Fruit fly (Drosophila melanogaster): Measurements from ENCODE around the gene Sod1.

The Sod1 gene

dm6 chr3L:11097982-11098663, 15.4 kb downstream of the Sod1 start, which contains the start of the genes Irbp18 and APP-BP1 (continued):
- TF ChIP-seq caup (GFP tag; optimal IDR thresholded peaks at IDR 0.05; ENCODE audit: severe bottlenecking) (peak; percentile 95), inv (GFP tag; IDR thresholded peaks at IDR 0.05; ENCODE audit: partially characterized antibody) (no peak), ttk (GFP tag; IDR thresholded peaks at IDR 0.05) (peak; percentile 75), sna (GFP tag; IDR thresholded peaks at IDR 0.05; ENCODE audit: partially characterized antibody) (no peak), Mes4 (GFP tag; optimal IDR thresholded peaks at IDR 0.05) (peak; percentile 90), CG10431 (GFP tag; optimal IDR thresholded peaks at IDR 0.05) (peak; percentile 78), ap (GFP tag; IDR thresholded peaks at IDR 0.05) (peak; percentile 67), CG12236 (GFP tag; optimal IDR thresholded peaks at IDR 0.05) (peak; percentile 90), nom (GFP tag; optimal IDR thresholded peaks at IDR 0.05) (peak; percentile 76), Pdp1 (GFP tag; optimal IDR thresholded peaks at IDR 0.05) (peak; percentile 92 to 96), gfzf (GFP tag; optimal IDR thresholded peaks at IDR 0.05) (peak; percentile 23), NC2β (GFP tag; optimal IDR thresholded peaks at IDR 0.05) (peak; percentile 93), E2f2 (GFP tag; IDR thresholded peaks at IDR 0.05) (peak; percentile 63), Hey (tag; optimal IDR thresholded peaks at IDR 0.05) (peak; percentile 69), Awh (GFP tag; IDR thresholded peaks at IDR 0.05) (peak; percentile 73; the same call in 1 of the 2 replicates), kni (GFP tag; optimal IDR thresholded peaks at IDR 0.05) (peak; percentile 78), da (GFP tag; optimal IDR thresholded peaks at IDR 0.05) (peak; percentile 93), Tbp (GFP tag; optimal IDR thresholded peaks at IDR 0.05) (no peak), B-H1 (GFP tag; IDR thresholded peaks at IDR 0.05) (peak; percentile 81), CG11723 (GFP tag; optimal IDR thresholded peaks at IDR 0.05) (peak; percentile 88), wek (GFP tag; optimal IDR thresholded peaks at IDR 0.05) (peak; percentile 70), lov (optimal IDR thresholded peaks at IDR 0.05) (no peak), lov (GFP tag; IDR thresholded peaks at IDR 0.05) (peak; percentile 49; the same call in 1 of the 3 replicates), insv (GFP tag; optimal IDR thresholded peaks at IDR 0.05) (peak in 1 of 2 experiments; percentile 74), gcm2 (GFP tag; optimal IDR thresholded peaks at IDR 0.05) (peak; percentile 86), CG1529 (GFP tag; optimal IDR thresholded peaks at IDR 0.05) (peak; percentile 86), CG4820 (GFP tag; optimal IDR thresholded peaks at IDR 0.05) (peak; percentile 93), shn (GFP tag; optimal IDR thresholded peaks at IDR 0.05) (peak; percentile 90), CG7987 (GFP tag; optimal IDR thresholded peaks at IDR 0.05) (peak; percentile 85), cad (GFP tag; optimal IDR thresholded peaks at IDR 0.05) (no peak), CG9932 (GFP tag; IDR thresholded peaks at IDR 0.05) (peak; percentile 89), disco-r (GFP tag; optimal IDR thresholded peaks at IDR 0.05) (peak; percentile 93), zfh1 (GFP tag; IDR thresholded peaks at IDR 0.05) (peak; percentile 84), CG7786 (GFP tag; optimal IDR thresholded peaks at IDR 0.05) (peak; percentile 94), chinmo (GFP tag; IDR thresholded peaks at IDR 0.05; ENCODE audit: partially characterized antibody) (0 out of 4 replicates have a peak, but pooled peaks have one; percentile 4), Ada2b (GFP tag; IDR thresholded peaks at IDR 0.05) (peak; percentile 87), jigr1 (GFP tag; IDR thresholded peaks at IDR 0.05) (peak; percentile 54; the same call in 1 of the 3 replicates), CG1792 (GFP tag; optimal IDR thresholded peaks at IDR 0.05) (peak; percentile 91), CG5180 (GFP tag; optimal IDR thresholded peaks at IDR 0.05) (peak; percentile 82), CG3726 (GFP tag; IDR thresholded peaks at IDR 0.05) (peak; percentile 91; the same call in 2 of the 3 replicates), CG2129 (GFP tag; IDR thresholded peaks at IDR 0.05; ENCODE audit: partially characterized antibody) (no peak), Dip3 (GFP tag; optimal IDR thresholded peaks at IDR 0.05) (peak; percentile 96), CG15269 (tag; optimal IDR thresholded peaks at IDR 0.05) (peak; percentile 93), CG2120 (GFP tag; optimal IDR thresholded peaks at IDR 0.05) (peak; percentile 97), D19B (GFP tag; optimal IDR thresholded peaks at IDR 0.05) (peak; percentile 86), gsb-n (tag; optimal IDR thresholded peaks at IDR 0.05) (peak; percentile 89), D (optimal IDR thresholded peaks at IDR 0.05) (no peak), D (GFP tag; optimal IDR thresholded peaks at IDR 0.05) (peak; percentile 92), exex (tag; optimal IDR thresholded peaks at IDR 0.05) (peak; percentile 72), stc (GFP tag; IDR thresholded peaks at IDR 0.05) (peak; percentile 84)

Data from whole organism, embryonic.